Fruit fly (Drosophila melanogaster) whole organism, embryonic: ENCODE results near the gene rush.
A peak's percentile ranks its signal among the peaks of the same experiment; 100 is the strongest.

Experiments
- CG10979 ChIP-seq: fragments of 200-800 bp; sonication (Bioruptor generic); optimal IDR thresholded peaks from 2 replicates; lab custom pipeline; 2018; ENCODE audit warnings: missing biosample characterization, mild to moderate bottlenecking, missing genetic modification characterization, moderate library complexity
- CG11696 ChIP-seq: fragments of 200-800 bp; sonication (Bioruptor generic); IDR thresholded peaks from 2 replicates; pipeline ENCODE4 v1.3.6; 2022; ENCODE audit warnings: missing biosample characterization, missing genetic modification characterization
- CG12299 ChIP-seq: fragments of 200-800 bp; sonication (Bioruptor generic); optimal IDR thresholded peaks from 2 replicates; lab custom pipeline; 2018; ENCODE audit warnings: missing biosample characterization, mild to moderate bottlenecking, missing genetic modification characterization
- CG12942 ChIP-seq: fragments of 200-800 bp; sonication (Bioruptor generic); optimal IDR thresholded peaks from 3 replicates; lab custom pipeline; 2016; ENCODE audit warnings: missing biosample characterization, missing genetic modification characterization
- CG15269 ChIP-seq: fragments of 200-800 bp; sonication (Bioruptor generic); optimal IDR thresholded peaks from 2 replicates; lab custom pipeline; 2018; ENCODE audit warnings: missing biosample characterization, mild to moderate bottlenecking, missing genetic modification characterization, moderate library complexity
- CG16813 ChIP-seq: fragments of 200-800 bp; sonication (Bioruptor generic); IDR thresholded peaks from 3 replicates; pipeline ENCODE4 v1.3.6; 2022; ENCODE audit warnings: missing biosample characterization, missing genetic modification characterization; ENCODE audit not compliant: partially characterized antibody
- CG18011 ChIP-seq: fragments of 200-800 bp; sonication (Bioruptor generic); optimal IDR thresholded peaks from 2 replicates; lab custom pipeline; 2017; ENCODE audit warnings: missing biosample characterization, missing genetic modification characterization, mild to moderate bottlenecking, moderate library complexity, missing genotype
- CG32767 ChIP-seq: fragments of 200-800 bp; sonication (Bioruptor generic); IDR thresholded peaks from 2 replicates; pipeline ENCODE4 v1.3.6; 2022; ENCODE audit warnings: missing biosample characterization, missing genetic modification characterization
- CG32772 ChIP-seq: fragments of 200-800 bp; sonication (Bioruptor generic); IDR thresholded peaks from 2 replicates; pipeline ENCODE4 v1.3.6; 2022; ENCODE audit warnings: missing biosample characterization, missing genetic modification characterization
- CG3847 ChIP-seq: fragments of 200-800 bp; sonication (Bioruptor generic); IDR thresholded peaks from 2 replicates; pipeline ENCODE4 v1.3.6; 2022; ENCODE audit warnings: missing biosample characterization, missing genetic modification characterization
- CG4328 ChIP-seq: fragments of 200-800 bp; sonication (Bioruptor generic); optimal IDR thresholded peaks from 3 replicates; lab custom pipeline; 2017; ENCODE audit warnings: missing biosample characterization, missing genetic modification reagents, missing genetic modification characterization
- CG4730 ChIP-seq: fragments of 200-800 bp; sonication (Bioruptor generic); IDR thresholded peaks from 2 replicates; pipeline ENCODE4 v1.3.6; 2022; ENCODE audit warnings: missing biosample characterization, missing genetic modification characterization
- CG6654 ChIP-seq: fragments of 200-800 bp; sonication (Bioruptor generic); optimal IDR thresholded peaks from 2 replicates; lab custom pipeline; 2017; ENCODE audit warnings: missing biosample characterization, mild to moderate bottlenecking, missing genetic modification characterization
- CG7786 ChIP-seq: fragments of 200-800 bp; sonication (Bioruptor generic); optimal IDR thresholded peaks from 2 replicates; lab custom pipeline; 2016; ENCODE audit warnings: missing biosample characterization, missing genetic modification characterization
- CTCF ChIP-seq: fragments of 200-800 bp; sonication (Bioruptor generic); optimal IDR thresholded peaks from 2 replicates; lab custom pipeline; 2017; ENCODE audit warnings: missing biosample characterization, mild to moderate bottlenecking, missing genetic modification characterization, moderate library complexity
- D ChIP-seq, 2 experiments: fragments of 200-800 bp in 1 of 2; fragments of >200 bp in 1 of 2; sonication (Bioruptor generic) in 1 of 2; optimal IDR thresholded peaks; 2 replicates in 1 of 2; 3 replicates in 1 of 2; lab custom pipeline; 2017; ENCODE audit warnings: mild to moderate bottlenecking in 1 of 2, missing biosample characterization in 1 of 2, missing genetic modification characterization in 1 of 2, missing genetic modification reagents in 1 of 2
- D19A ChIP-seq: fragments of 200-800 bp; optimal IDR thresholded peaks from 3 replicates; lab custom pipeline; 2019; ENCODE audit warnings: missing biosample characterization, mild to moderate bottlenecking, missing genetic modification characterization, moderate library complexity
- Dbx ChIP-seq: fragments of 200-800 bp; sonication (Bioruptor generic); IDR thresholded peaks from 3 replicates; pipeline ENCODE4 v1.3.6; 2022; ENCODE audit warnings: missing biosample characterization, missing genetic modification characterization
- Dek ChIP-seq: fragments of 200-800 bp; sonication (Bioruptor generic); optimal IDR thresholded peaks from 3 replicates; lab custom pipeline; 2019; ENCODE audit warnings: missing biosample characterization, mild to moderate bottlenecking, missing genetic modification characterization, moderate library complexity
- Dll ChIP-seq: fragments of 200-800 bp; sonication (Bioruptor generic); IDR thresholded peaks from 4 replicates; pipeline ENCODE4 v1.3.6; 2022; ENCODE audit warnings: missing biosample characterization, missing genetic modification characterization; ENCODE audit not compliant: partially characterized antibody
- Gsc ChIP-seq: fragments of 200-800 bp; sonication (Bioruptor generic); IDR thresholded peaks from 2 replicates; pipeline ENCODE4 v1.3.6; 2022; ENCODE audit warnings: missing biosample characterization, missing genetic modification characterization
- HHEX ChIP-seq: fragments of 200-800 bp; sonication (Bioruptor generic); optimal IDR thresholded peaks from 3 replicates; lab custom pipeline; 2017; ENCODE audit warnings: missing biosample characterization, mild to moderate bottlenecking, missing genetic modification characterization, missing genetic modification reagents
- Hr3 ChIP-seq: fragments of 200-800 bp; sonication (Bioruptor generic); optimal IDR thresholded peaks from 3 replicates; lab custom pipeline; 2016; ENCODE audit warnings: missing biosample characterization, missing genetic modification characterization
- Meics ChIP-seq: fragments of 200-800 bp; sonication (Bioruptor generic); optimal IDR thresholded peaks from 2 replicates; lab custom pipeline; 2017; ENCODE audit warnings: missing biosample characterization, mild to moderate bottlenecking, missing genetic modification characterization
- Mrtf ChIP-seq: fragments of 200-800 bp; sonication (Bioruptor generic); IDR thresholded peaks from 3 replicates; pipeline ENCODE4 v1.3.6; 2022; ENCODE audit warnings: missing biosample characterization, missing genetic modification characterization
- Nf-YB ChIP-seq: fragments of 200-800 bp; sonication (Bioruptor generic); optimal IDR thresholded peaks from 3 replicates; lab custom pipeline; 2019; ENCODE audit warnings: missing biosample characterization, mild to moderate bottlenecking, missing genetic modification characterization, moderate library complexity
- Pdp1 ChIP-seq, 2 experiments: fragments of 200-800 bp; sonication (Bioruptor generic); optimal IDR thresholded peaks; 3 replicates each; lab custom pipeline; 2016; ENCODE audit warnings: missing biosample characterization in 2 of 2, missing genetic modification characterization in 2 of 2, mild to moderate bottlenecking in 1 of 2, moderate library complexity in 1 of 2
- Sox100B ChIP-seq: fragments of 200-800 bp; sonication (Bioruptor generic); optimal IDR thresholded peaks from 3 replicates; lab custom pipeline; 2018; ENCODE audit warnings: missing biosample characterization, mild to moderate bottlenecking, missing genetic modification characterization
- Usf ChIP-seq: fragments of 200-800 bp; sonication (Bioruptor generic); optimal IDR thresholded peaks from 2 replicates; lab custom pipeline; 2017; ENCODE audit warnings: missing genotype, missing biosample characterization, missing genetic modification characterization
- bcd ChIP-seq: fragments of 200-800 bp; sonication (Bioruptor generic); optimal IDR thresholded peaks from 2 replicates; lab custom pipeline; 2017; ENCODE audit warnings: missing biosample characterization, mild to moderate bottlenecking, missing genetic modification characterization
- corto ChIP-seq: fragments of 200-800 bp; sonication (Bioruptor generic); optimal IDR thresholded peaks from 2 replicates; lab custom pipeline; 2016; ENCODE audit warnings: missing biosample characterization, mild to moderate bottlenecking, missing genetic modification characterization, moderate library complexity
- crp ChIP-seq, 2 experiments: fragments of 200-800 bp; sonication (Bioruptor generic); optimal IDR thresholded peaks; 2 replicates in 1 of 2; 3 replicates in 1 of 2; lab custom pipeline; 2017; ENCODE audit warnings: missing biosample characterization in 2 of 2, missing genetic modification characterization in 2 of 2, mild to moderate bottlenecking in 1 of 2, moderate library complexity in 1 of 2
- da ChIP-seq: fragments of 200-800 bp; sonication (Bioruptor generic); optimal IDR thresholded peaks from 2 replicates; lab custom pipeline; 2016; ENCODE audit warnings: missing biosample characterization, missing genetic modification characterization
- gsb-n ChIP-seq: fragments of 200-800 bp; sonication (Bioruptor generic); optimal IDR thresholded peaks from 3 replicates; lab custom pipeline; 2018; ENCODE audit warnings: missing biosample characterization, mild to moderate bottlenecking, missing genetic modification characterization
- hb ChIP-seq: fragments of 200-800 bp; sonication (Bioruptor generic); IDR thresholded peaks from 3 replicates; pipeline ENCODE4 v1.3.6; 2022; ENCODE audit warnings: missing biosample characterization, missing genetic modification characterization; ENCODE audit not compliant: partially characterized antibody
- hkb ChIP-seq, 2 experiments: fragments of 200-800 bp in 1 of 2; fragments of >200 bp in 1 of 2; sonication (Bioruptor generic) in 1 of 2; IDR thresholded peaks in 1 of 2; optimal IDR thresholded peaks in 1 of 2; 2 replicates each; pipeline versions ENCODE4 v1.3.6 to Lab custom; 2017 to 2022; ENCODE audit warnings: missing biosample characterization in 1 of 2, missing genetic modification characterization in 1 of 2
- lab ChIP-seq: fragments of 200-800 bp; sonication (Bioruptor generic); optimal IDR thresholded peaks from 3 replicates; lab custom pipeline; 2017; ENCODE audit warnings: missing biosample characterization, missing genetic modification characterization, mild to moderate bottlenecking, moderate library complexity, missing genetic modification reagents
- nom ChIP-seq: fragments of 200-800 bp; sonication (Bioruptor generic); optimal IDR thresholded peaks from 2 replicates; lab custom pipeline; 2017; ENCODE audit warnings: missing biosample characterization, missing genetic modification characterization, mild to moderate bottlenecking, moderate library complexity, missing genetic modification reagents
- odd ChIP-seq: fragments of 200-800 bp; sonication (Bioruptor generic); optimal IDR thresholded peaks from 2 replicates; lab custom pipeline; 2017; ENCODE audit warnings: missing biosample characterization, mild to moderate bottlenecking, missing genetic modification characterization
- phol ChIP-seq: fragments of 200-800 bp; sonication (Bioruptor generic); optimal IDR thresholded peaks from 3 replicates; lab custom pipeline; 2018; ENCODE audit warnings: missing biosample characterization, mild to moderate bottlenecking, missing genetic modification characterization, moderate library complexity
- pita ChIP-seq: fragments of 200-800 bp; sonication (Bioruptor generic); optimal IDR thresholded peaks from 2 replicates; lab custom pipeline; 2017; ENCODE audit warnings: missing biosample characterization, mild to moderate bottlenecking, missing genetic modification characterization
- psq ChIP-seq: fragments of 200-800 bp; sonication (Bioruptor generic); optimal IDR thresholded peaks from 2 replicates; lab custom pipeline; 2017; ENCODE audit warnings: missing biosample characterization, missing genetic modification characterization
- pum ChIP-seq: fragments of 200-800 bp; sonication (Bioruptor generic); optimal IDR thresholded peaks from 2 replicates; lab custom pipeline; 2016; ENCODE audit warnings: missing biosample characterization, missing genetic modification characterization
- slou ChIP-seq: fragments of 200-800 bp; sonication (Bioruptor generic); optimal IDR thresholded peaks from 3 replicates; lab custom pipeline; 2016; ENCODE audit warnings: missing biosample characterization, missing genetic modification characterization
- sug ChIP-seq: fragments of 200-800 bp; optimal IDR thresholded peaks from 2 replicates; lab custom pipeline; 2019; ENCODE audit warnings: missing biosample characterization, mild to moderate bottlenecking, missing genetic modification characterization, moderate library complexity
- wor ChIP-seq: fragments of 200-800 bp; sonication (Bioruptor generic); IDR thresholded peaks from 2 replicates; pipeline ENCODE4 v1.3.6; 2022; ENCODE audit warnings: missing biosample characterization, missing genetic modification characterization
- yki ChIP-seq: fragments of >200 bp; optimal IDR thresholded peaks from 3 replicates; lab custom pipeline; 2018
- zfh2 ChIP-seq: fragments of 200-800 bp; sonication (Bioruptor generic); optimal IDR thresholded peaks from 2 replicates; lab custom pipeline; 2016; ENCODE audit warnings: missing biosample characterization, missing genetic modification characterization

Gene rush

dm6 chrX:1482840-1483518, 4.6 kb downstream of the rush start, which contains the start of the genes sta and inc (continued):
- peak; percentile 97 for TF ChIP-seq phol (tag; lab: Kevin White, UChicago)
- TF ChIP-seq nom (GFP tag; lab: Kevin White, UChicago) = peak; percentile 89
- peak; percentile 69 for TF ChIP-seq CG4328 (GFP tag; lab: Kevin White, UChicago)
- no peak for TF ChIP-seq D (optimal IDR thresholded peaks at IDR 0.05; lab: Kevin White, UChicago)
- peak; percentile 46 for TF ChIP-seq D (GFP tag; optimal IDR thresholded peaks at IDR 0.05; lab: Kevin White, UChicago)
- TF ChIP-seq Dll (GFP tag; lab: Robert Waterston, UW) = peak; percentile 64; the same call in 2 of the 4 replicates
- TF ChIP-seq Gsc (GFP tag; lab: Robert Waterston, UW) = no peak
- TF ChIP-seq CG32767 = 0 out of 2 replicates have a peak, but pooled peaks have one; percentile 40
- TF ChIP-seq CG18011 (GFP tag; lab: Kevin White, UChicago) = peak; percentile 38
- peak; percentile 92 for TF ChIP-seq lab
- TF ChIP-seq Dbx (GFP tag; lab: Robert Waterston, UW) = peak; percentile 80
- TF ChIP-seq bcd (GFP tag; lab: Kevin White, UChicago) = peak; percentile 85
- peak; percentile 60 for TF ChIP-seq CG15269 (tag; lab: Kevin White, UChicago)
- peak; percentile 5 for TF ChIP-seq pum (GFP tag; lab: Kevin White, UChicago)
- peak; percentile 15 for TF ChIP-seq D19A
- no peak for TF ChIP-seq CG11696 (GFP tag; lab: Robert Waterston, UW)
- no peak for TF ChIP-seq Usf
- TF ChIP-seq Sox100B (GFP tag; lab: Kevin White, UChicago) = no peak
- TF ChIP-seq slou (GFP tag; lab: Kevin White, UChicago) = peak; percentile 17
- TF ChIP-seq hkb (optimal IDR thresholded peaks at IDR 0.05; lab: Kevin White, UChicago) = peak; percentile 35
- peak; percentile 74 for TF ChIP-seq hkb (GFP tag; IDR thresholded peaks at IDR 0.05; lab: Robert Waterston, UW)
- TF ChIP-seq hb (GFP tag; lab: Robert Waterston, UW) = no peak
- TF ChIP-seq corto (GFP tag; lab: Kevin White, UChicago) = no peak
- peak in 1 of 2 experiments; percentile 28 for TF ChIP-seq crp (GFP tag; optimal IDR thresholded peaks at IDR 0.05; lab: Kevin White, UChicago)
- TF ChIP-seq zfh2 = peak; percentile 42
- peak; percentile 74 for TF ChIP-seq sug (tag; lab: Kevin White, UChicago)
- peak; percentile 87 for TF ChIP-seq HHEX (GFP tag; lab: Kevin White, UChicago)
- peak; percentile 58; the same call in 2 of the 3 replicates for TF ChIP-seq CG16813
- peak; percentile 69 for TF ChIP-seq odd (GFP tag; lab: Kevin White, UChicago)
- TF ChIP-seq Pdp1 (GFP tag; optimal IDR thresholded peaks at IDR 0.05; lab: Kevin White, UChicago) = peak; percentile 40 to 65
- peak; percentile 47 for TF ChIP-seq CG10979 (tag; lab: Kevin White, UChicago)
- peak; percentile 68 for TF ChIP-seq CG3847 (GFP tag; lab: Robert Waterston, UW)
- TF ChIP-seq CG7786 (GFP tag; lab: Kevin White, UChicago) = peak; percentile 18
- TF ChIP-seq gsb-n = peak; percentile 69
- no peak for TF ChIP-seq CG4730 (GFP tag; lab: Robert Waterston, UW)
- TF ChIP-seq psq = no peak
- peak; percentile 44 for TF ChIP-seq pita
- peak; percentile 12 for TF ChIP-seq CG6654 (GFP tag; lab: Kevin White, UChicago)
- TF ChIP-seq Hr3 = no peak
- peak; percentile 50 for TF ChIP-seq Dek
- no peak for TF ChIP-seq CG12942
- peak; percentile 18 for TF ChIP-seq CTCF (GFP tag; lab: Kevin White, UChicago)
- TF ChIP-seq Nf-YB (GFP tag; lab: Kevin White, UChicago) = peak; percentile 52
- TF ChIP-seq da = no peak
- TF ChIP-seq Meics (GFP tag; lab: Kevin White, UChicago) = peak; percentile 87
- TF ChIP-seq Mrtf (GFP tag; lab: Robert Waterston, UW) = 0 out of 3 replicates have a peak, but pooled peaks have one; percentile 48
- TF ChIP-seq yki (lab: Kevin White, UChicago) = no peak
- no peak for TF ChIP-seq CG32772 (GFP tag; lab: Robert Waterston, UW)
- TF ChIP-seq wor = no peak
- peak; percentile 66 for TF ChIP-seq CG12299 (tag; lab: Kevin White, UChicago)
